Worm (Caenorhabditis elegans) whole organism, L4 larva: ENCODE results near the gene nca-2.

Source experiments
- D1046.2 ChIP-seq: fragments of 200-800 bp; sonication (Bioruptor generic); IDR thresholded peaks from 2 replicates; pipeline ENCODE4 v1.3.6; 2022; ENCODE audit warnings: missing genetic modification characterization, missing compliant biosample characterization
- F10B5.3 ChIP-seq: sonication (generic microtip); optimal IDR thresholded peaks from 2 replicates; lab custom pipeline; 2016; ENCODE audit warnings: mild to moderate bottlenecking, missing genetic modification characterization, missing compliant biosample characterization
- F37D6.2 ChIP-seq: sonication (generic microtip); optimal IDR thresholded peaks from 2 replicates; lab custom pipeline; 2016; ENCODE audit warnings: mild to moderate bottlenecking, missing genetic modification characterization, missing compliant biosample characterization
- T20F7.1 ChIP-seq: fragments of 200-800 bp; sonication (Bioruptor generic); optimal IDR thresholded peaks from 2 replicates; lab custom pipeline; 2018; ENCODE audit warnings: mild to moderate bottlenecking, missing genetic modification characterization, missing compliant biosample characterization
- T26A8.4 ChIP-seq: fragments of 200-800 bp; sonication (Bioruptor generic); IDR thresholded peaks from 2 replicates; pipeline ENCODE4 v1.3.6; 2022; ENCODE audit warnings: missing genetic modification characterization, missing compliant biosample characterization
- Y105C5A.15 ChIP-seq: fragments of 200-800 bp; sonication (Bioruptor generic); IDR thresholded peaks from 2 replicates; pipeline ENCODE4 v1.3.6; 2022; ENCODE audit warnings: missing genetic modification characterization, missing compliant biosample characterization
- Y48G9A.11 ChIP-seq: fragments of 200-800 bp; sonication (Bioruptor generic); IDR thresholded peaks from 2 replicates; pipeline ENCODE4 v1.3.6; 2022; ENCODE audit warnings: missing genetic modification reagents, missing genetic modification characterization, missing compliant biosample characterization
- ama-1 ChIP-seq: fragments of 150-350 bp; optimal IDR thresholded peaks from 2 replicates; lab custom pipeline; 2014; ENCODE audit warnings: inconsistent platforms, mixed read lengths
- arid-1 ChIP-seq: fragments of 200-800 bp; sonication (Bioruptor generic); conservative IDR thresholded peaks from 2 replicates; pipeline ENCODE4 v1.3.6; 2022; ENCODE audit warnings: missing genetic modification reagents, missing genetic modification characterization, missing compliant biosample characterization
- ceh-20 ChIP-seq: fragments of 200-800 bp; sonication (Bioruptor generic); IDR thresholded peaks from 2 replicates; pipeline ENCODE4 v1.3.6; 2022; ENCODE audit warnings: missing genetic modification reagents, missing genetic modification characterization, missing compliant biosample characterization
- ceh-82 ChIP-seq: sonication (generic microtip); optimal IDR thresholded peaks from 2 replicates; lab custom pipeline; 2017; ENCODE audit warnings: missing biosample characterization, missing genetic modification characterization
- daf-12 ChIP-seq: fragments of 150-350 bp; optimal IDR thresholded peaks from 2 replicates; lab custom pipeline; 2014; ENCODE audit warnings: missing biosample characterization, missing genetic modification reagents, missing genetic modification characterization
- daf-16 ChIP-seq, 3 experiments: sonication (generic microtip); optimal IDR thresholded peaks; 2 replicates each; lab custom pipeline; 2016 to 2017; ENCODE audit warnings: missing genetic modification characterization in 3 of 3, missing genetic modification reagents in 3 of 3, mild to moderate bottlenecking in 2 of 3, missing compliant biosample characterization in 2 of 3, missing biosample characterization in 1 of 3, moderate library complexity in 1 of 3
- daf-19 ChIP-seq: fragments of 200-800 bp; sonication (Bioruptor generic); conservative IDR thresholded peaks from 2 replicates; pipeline ENCODE4 v1.3.6; 2022; ENCODE audit warnings: missing genetic modification characterization, missing compliant biosample characterization
- dmd-6 ChIP-seq: fragments of 200-800 bp; sonication (Bioruptor generic); IDR thresholded peaks from 2 replicates; pipeline ENCODE4 v1.3.6; 2022; ENCODE audit warnings: missing genetic modification reagents, missing genetic modification characterization, missing compliant biosample characterization
- dpl-1 ChIP-seq: fragments of 150-350 bp; optimal IDR thresholded peaks from 2 replicates; lab custom pipeline; 2014; ENCODE audit warnings: missing biosample characterization, missing genetic modification reagents, missing genetic modification characterization
- dve-1 ChIP-seq: sonication (generic microtip); optimal IDR thresholded peaks from 2 replicates; lab custom pipeline; 2017; ENCODE audit warnings: antibody characterized with exemption, mild to moderate bottlenecking, missing genetic modification characterization, missing compliant biosample characterization; ENCODE audit not compliant: insufficient read depth
- egl-43 ChIP-seq: fragments of 200-800 bp; sonication (Bioruptor generic); IDR thresholded peaks from 2 replicates; pipeline ENCODE4 v1.3.6; 2022; ENCODE audit warnings: missing genetic modification reagents, missing genetic modification characterization, missing compliant biosample characterization
- hlh-11 ChIP-seq: fragments of 200-800 bp; sonication (Bioruptor generic); optimal IDR thresholded peaks from 2 replicates; lab custom pipeline; 2018; ENCODE audit warnings: mild to moderate bottlenecking, missing genetic modification characterization, missing compliant biosample characterization
- lim-7 ChIP-seq: fragments of 200-800 bp; sonication (Bioruptor generic); IDR thresholded peaks from 2 replicates; pipeline ENCODE4 v1.3.6; 2022; ENCODE audit warnings: missing genetic modification characterization, missing compliant biosample characterization
- lin-38 ChIP-seq: fragments of 200-800 bp; sonication (Bioruptor generic); IDR thresholded peaks from 2 replicates; pipeline ENCODE4 v1.3.6; 2022; ENCODE audit warnings: missing genetic modification reagents, missing genetic modification characterization, missing compliant biosample characterization
- lir-3 ChIP-seq: sonication (generic microtip); optimal IDR thresholded peaks from 2 replicates; lab custom pipeline; 2016; ENCODE audit warnings: mild to moderate bottlenecking, missing genetic modification characterization, missing compliant biosample characterization
- lsy-2 ChIP-seq, 2 experiments: fragments of 150-350 bp in 1 of 2; sonication (generic microtip) in 1 of 2; optimal IDR thresholded peaks; 2 replicates each; lab custom pipeline; 2014 to 2017; ENCODE audit warnings: missing biosample characterization in 2 of 2, missing genetic modification characterization in 2 of 2
- madf-9 ChIP-seq: fragments of 200-800 bp; sonication (Bioruptor generic); conservative IDR thresholded peaks from 2 replicates; pipeline ENCODE4 v1.3.6; 2022; ENCODE audit warnings: missing genetic modification reagents, missing genetic modification characterization, missing compliant biosample characterization
- mdt-29 ChIP-seq: fragments of 200-800 bp; sonication (Bioruptor generic); IDR thresholded peaks from 2 replicates; pipeline ENCODE4 v1.3.6; 2022; ENCODE audit warnings: missing genetic modification reagents, missing genetic modification characterization, missing compliant biosample characterization
- mep-1 ChIP-seq: fragments of 150-350 bp; sonication (generic microtip); optimal IDR thresholded peaks from 3 replicates; lab custom pipeline; 2014; ENCODE audit warnings: missing biosample characterization, missing genetic modification characterization
- mes-2 ChIP-seq: sonication (generic microtip); optimal IDR thresholded peaks from 2 replicates; lab custom pipeline; 2016; ENCODE audit warnings: missing genotype, mild to moderate bottlenecking, missing genetic modification characterization, missing compliant biosample characterization; ENCODE audit not compliant: poor library complexity, severe bottlenecking
- nhr-28 ChIP-seq: fragments of 150-350 bp; optimal IDR thresholded peaks from 2 replicates; lab custom pipeline; 2014; ENCODE audit warnings: missing biosample characterization, missing genetic modification characterization
- nhr-41 ChIP-seq: fragments of 200-800 bp; sonication (Bioruptor generic); IDR thresholded peaks from 2 replicates; pipeline ENCODE4 v1.3.6; 2022; ENCODE audit warnings: missing genetic modification reagents, missing genetic modification characterization, missing compliant biosample characterization
- nhr-48 ChIP-seq: sonication (generic microtip); optimal IDR thresholded peaks from 2 replicates; lab custom pipeline; 2016; ENCODE audit warnings: mild to moderate bottlenecking, missing genetic modification characterization, missing compliant biosample characterization
- nhr-77 ChIP-seq: fragments of 150-350 bp; optimal IDR thresholded peaks from 2 replicates; lab custom pipeline; 2014; ENCODE audit warnings: missing biosample characterization, missing genetic modification characterization
- php-3 ChIP-seq: fragments of 200-800 bp; sonication (Bioruptor generic); IDR thresholded peaks from 2 replicates; pipeline ENCODE4 v1.3.6; 2022; ENCODE audit warnings: missing genetic modification reagents, missing genetic modification characterization, missing compliant biosample characterization
- pqm-1 ChIP-seq: sonication (generic microtip); optimal IDR thresholded peaks from 2 replicates; lab custom pipeline; 2017; ENCODE audit warnings: missing biosample characterization, missing genetic modification characterization
- rbr-2 ChIP-seq: sonication (generic microtip); optimal IDR thresholded peaks from 2 replicates; lab custom pipeline; 2016; ENCODE audit warnings: missing genotype, missing genetic modification characterization, missing compliant biosample characterization
- set-16 ChIP-seq: fragments of 200-800 bp; sonication (Bioruptor generic); IDR thresholded peaks from 2 replicates; pipeline ENCODE4 v1.3.6; 2022; ENCODE audit warnings: missing genetic modification reagents, missing genetic modification characterization, missing compliant biosample characterization
- skn-1 ChIP-seq: fragments of 150-350 bp; optimal IDR thresholded peaks from 2 replicates; lab custom pipeline; 2014; ENCODE audit warnings: missing biosample characterization, missing genetic modification characterization
- snpc-1.2 ChIP-seq: fragments of 200-800 bp; sonication (Bioruptor generic); IDR thresholded peaks from 2 replicates; pipeline ENCODE4 v1.3.6; 2022; ENCODE audit warnings: missing genetic modification reagents, missing genetic modification characterization, missing compliant biosample characterization
- unc-130 ChIP-seq: sonication (generic microtip); optimal IDR thresholded peaks from 2 replicates; lab custom pipeline; 2016; ENCODE audit warnings: missing genetic modification reagents, missing genetic modification characterization, missing compliant biosample characterization
- unc-62 ChIP-seq, 3 experiments: fragments of 150-350 bp in 1 of 3; sonication (generic microtip); optimal IDR thresholded peaks in 2 of 3; peaks in 1 of 3; 1 replicate in 1 of 3; 2 replicates in 2 of 3; lab custom pipeline; 2014 to 2017; ENCODE audit warnings: missing biosample characterization in 3 of 3, missing genetic modification characterization in 3 of 3, missing genetic modification reagents in 3 of 3, missing genotype in 1 of 3
- vab-7 ChIP-seq: fragments of 200-800 bp; sonication (Bioruptor generic); IDR thresholded peaks from 2 replicates; pipeline ENCODE4 v1.3.6; 2022; ENCODE audit warnings: missing genetic modification reagents, missing genetic modification characterization, missing compliant biosample characterization
- zip-11 ChIP-seq: fragments of 200-800 bp; sonication (Bioruptor generic); IDR thresholded peaks from 2 replicates; pipeline ENCODE4 v1.3.6; 2022; ENCODE audit warnings: missing genetic modification characterization, missing compliant biosample characterization
- zip-2 ChIP-seq: fragments of 150-350 bp; optimal IDR thresholded peaks from 2 replicates; lab custom pipeline; 2014; ENCODE audit warnings: missing biosample characterization, missing genetic modification characterization

nca-2 gene

DNA sequence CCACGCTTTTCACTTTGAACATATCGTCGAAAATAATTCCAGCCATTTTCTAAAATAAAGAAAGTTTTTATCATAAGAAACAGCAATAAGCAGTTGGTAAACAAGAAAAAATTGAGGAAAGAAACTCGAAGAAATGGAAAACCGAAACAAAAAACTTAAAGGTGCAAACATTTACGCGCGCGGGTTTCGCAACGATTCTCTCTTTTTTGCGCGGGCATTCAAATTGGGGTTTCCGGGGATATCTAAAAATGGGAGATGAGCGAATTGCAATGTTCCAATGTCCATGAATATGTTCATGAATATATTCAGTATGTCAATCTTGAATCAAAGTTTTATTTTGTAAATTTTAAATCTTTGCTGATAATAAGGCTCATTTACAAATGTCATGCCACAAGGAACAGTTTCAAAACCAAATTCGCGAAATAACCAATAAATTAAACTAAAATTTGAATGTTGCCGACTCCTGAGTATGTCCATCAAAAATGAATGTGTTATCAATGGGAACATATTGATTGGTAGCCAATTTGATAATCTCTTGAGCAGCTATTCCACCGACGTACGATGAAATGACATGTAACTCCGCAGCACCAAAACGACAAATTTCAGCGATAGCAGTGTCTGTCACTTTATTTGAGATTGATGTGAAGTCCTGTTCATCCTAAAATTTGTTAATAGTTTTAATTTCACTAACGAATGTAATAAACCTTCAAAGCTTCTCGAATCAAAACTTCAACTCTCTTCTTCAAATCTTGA, 47.2 kb upstream of the nca-2 start, which contains the start of gene rpb-8 (continued):
- TF ChIP-seq egl-43 (GFP tag; lab: Robert Waterston, UW) = no peak
- TF ChIP-seq daf-16 (GFP tag; optimal IDR thresholded peaks at IDR 0.05; lab: Kevin White, UChicago) = no peak
- peak; percentile 44 for TF ChIP-seq daf-16 (tag; optimal IDR thresholded peaks at IDR 0.05; lab: Kevin White, UChicago)
- no peak for TF ChIP-seq unc-62 (GFP tag; optimal IDR thresholded peaks at IDR 0.05 in 1 of 2; lab: Kevin White, UChicago)
- TF ChIP-seq unc-62 (tag; optimal IDR thresholded peaks at IDR 0.05; lab: Kevin White, UChicago) = no peak
- TF ChIP-seq T20F7.1 (GFP tag; lab: Kevin White, UChicago) = no peak
- no peak for TF ChIP-seq arid-1 (GFP tag; lab: Robert Waterston, UW)
- no peak for TF ChIP-seq zip-2 (tag; lab: Kevin White, UChicago)
- no peak for TF ChIP-seq ceh-82
- TF ChIP-seq zip-11 = no peak
- no peak for TF ChIP-seq nhr-41 (GFP tag; lab: Robert Waterston, UW)
- peak; percentile 34 for TF ChIP-seq mep-1 (tag; lab: Kevin White, UChicago)
- TF ChIP-seq mes-2 (tag; lab: Kevin White, UChicago) = peak; percentile 76
- no peak for TF ChIP-seq ama-1 (lab: Kevin White, UChicago)
- TF ChIP-seq T26A8.4 = no peak
- no peak for TF ChIP-seq F10B5.3 (tag; lab: Kevin White, UChicago)

ce11 chrIII:4918906-4919305, 46.5 kb upstream of the nca-2 start:
- TF ChIP-seq daf-19 = no peak
- peak in 1 of 2 experiments; percentile 95 for TF ChIP-seq unc-62 (GFP tag; optimal IDR thresholded peaks at IDR 0.05 in 1 of 2; lab: Kevin White, UChicago)
- no peak for TF ChIP-seq unc-62 (tag; optimal IDR thresholded peaks at IDR 0.05; lab: Kevin White, UChicago)

DNA sequence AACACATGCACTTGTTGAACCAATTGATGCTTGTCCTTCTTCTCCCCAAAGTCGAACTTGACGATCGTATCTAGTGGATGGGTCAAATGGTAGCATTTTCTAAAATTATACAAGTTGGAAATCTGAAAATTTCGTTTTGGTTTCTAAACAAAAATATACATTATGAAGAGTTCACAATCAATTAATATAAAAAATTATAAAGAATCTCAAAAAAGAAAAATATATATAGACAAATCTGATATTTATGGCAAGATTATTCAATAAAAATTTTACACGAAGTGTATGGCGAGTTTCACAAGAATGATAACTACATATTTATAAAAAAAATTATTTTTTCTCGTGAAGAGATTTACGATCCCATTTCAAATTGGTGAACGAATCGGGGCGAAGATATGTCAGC, 45.1 kb upstream of the nca-2 start, which contains the start of gene ula-1:
TSS of gene ula-1 (minus strand) at position 101 of the 400 bp plus-strand sequence.
- TF ChIP-seq nhr-77 (tag; lab: Kevin White, UChicago) = no peak
- no peak for TF ChIP-seq Y105C5A.15 (GFP tag; lab: Robert Waterston, UW)
- TF ChIP-seq nhr-48 = no peak
- TF ChIP-seq lim-7 (GFP tag; lab: Robert Waterston, UW) = no peak
- no peak for TF ChIP-seq unc-130
- TF ChIP-seq skn-1 (tag; lab: Kevin White, UChicago) = no peak
- TF ChIP-seq pqm-1 = no peak
- no peak for TF ChIP-seq daf-16 (GFP tag; optimal IDR thresholded peaks at IDR 0.05; lab: Kevin White, UChicago)
- TF ChIP-seq daf-16 (tag; optimal IDR thresholded peaks at IDR 0.05; lab: Kevin White, UChicago) = no peak
- TF ChIP-seq lir-3 (tag; lab: Kevin White, UChicago) = no peak
- TF ChIP-seq daf-12 (tag; lab: Kevin White, UChicago) = no peak

- TF ChIP-seq lsy-2 (tag; optimal IDR thresholded peaks at IDR 0.05; lab: Kevin White, UChicago) (peak in 1 of 2 experiments; percentile 33), rbr-2 (tag; lab: Kevin White, UChicago) (peak; percentile 50), dmd-6 (GFP tag; lab: Robert Waterston, UW) (peak; percentile 56), dve-1 (peak; percentile 29), Y48G9A.11 (GFP tag; lab: Robert Waterston, UW) (peak; percentile 49; the same call in 1 of the 2 replicates), D1046.2 (GFP tag; lab: Robert Waterston, UW) (0 out of 2 replicates have a peak, but pooled peaks have one; percentile 20), set-16 (GFP tag; lab: Robert Waterston, UW) (peak; percentile 14; the same call in 1 of the 2 replicates), arid-1 (GFP tag; lab: Robert Waterston, UW) (0 out of 2 replicates have a peak, but pooled peaks have one; percentile 40), mep-1 (tag; lab: Kevin White, UChicago) (peak; percentile 35), mdt-29 (peak; percentile 41; the same call in 1 of the 2 replicates), madf-9 (GFP tag; lab: Robert Waterston, UW) (peak; percentile 65; the same call in 1 of the 2 replicates), nhr-28 (tag; lab: Kevin White, UChicago) (peak; percentile 4), F37D6.2 (peak; percentile 21), hlh-11 (peak; percentile 36), ceh-20 (GFP tag; lab: Robert Waterston, UW) (peak; percentile 74), lin-38 (GFP tag; lab: Robert Waterston, UW) (peak; percentile 87), php-3 (GFP tag; lab: Robert Waterston, UW) (peak; percentile 29; the same call in 1 of the 2 replicates), T26A8.4 (peak; percentile 38), mes-2 (tag; lab: Kevin White, UChicago) (peak; percentile 71), snpc-1.2 (GFP tag; lab: Robert Waterston, UW) (0 out of 2 replicates have a peak, but pooled peaks have one; percentile 20), lim-7 (GFP tag; lab: Robert Waterston, UW) (peak; percentile 45; the same call in 1 of the 2 replicates), vab-7 (GFP tag; lab: Robert Waterston, UW) (peak; percentile 80), dpl-1 (GFP tag; lab: Kevin White, UChicago) (peak; percentile 34)
Observed at ce11 chrIII:4922020-4922419, 43.4 kb upstream of the nca-2 start, which contains the start of gene mmab-1. Gene mmab-1, minus strand, starts transcription at chrIII:4922114.
